Worm (Caenorhabditis elegans) whole organism, L1 larva: Measurements from ENCODE around the gene dhs-8.
A peak's percentile ranks its signal among the peaks of the same experiment; 100 is the strongest.

Experiments
- C04F5.9 ChIP-seq: sonication (generic microtip); optimal IDR thresholded peaks from 2 replicates; lab custom pipeline; 2016; ENCODE audit warnings: missing genetic modification characterization, missing compliant biosample characterization
- C16A3.4 ChIP-seq: fragments of 150-350 bp; optimal IDR thresholded peaks from 2 replicates; lab custom pipeline; 2014; ENCODE audit warnings: missing biosample characterization, missing genetic modification characterization
- C34B4.2 ChIP-seq: sonication (generic microtip); optimal IDR thresholded peaks from 2 replicates; lab custom pipeline; 2017; ENCODE audit warnings: mild to moderate bottlenecking, missing genetic modification characterization, missing compliant biosample characterization
- F16B12.6 ChIP-seq: fragments of 150-350 bp; optimal IDR thresholded peaks from 2 replicates; lab custom pipeline; 2014; ENCODE audit warnings: missing biosample characterization, missing genetic modification characterization
- Y116A8C.19 ChIP-seq: sonication (generic microtip); optimal IDR thresholded peaks from 2 replicates; lab custom pipeline; 2016; ENCODE audit warnings: missing compliant biosample characterization, missing genetic modification characterization, borderline replicate concordance
- aha-1 ChIP-seq: fragments of 150-350 bp; optimal IDR thresholded peaks from 2 replicates; lab custom pipeline; 2014; ENCODE audit warnings: missing biosample characterization, missing genetic modification characterization
- aly-2 ChIP-seq: fragments of 150-350 bp; optimal IDR thresholded peaks from 2 replicates; lab custom pipeline; 2014; ENCODE audit warnings: missing biosample characterization, missing genetic modification characterization
- ama-1 ChIP-seq: fragments of 150-350 bp; optimal IDR thresholded peaks from 2 replicates; lab custom pipeline; 2014
- blmp-1 ChIP-seq: fragments of 150-350 bp; optimal IDR thresholded peaks from 2 replicates; lab custom pipeline; 2014; ENCODE audit warnings: missing biosample characterization, missing genetic modification characterization
- ceh-8 ChIP-seq: fragments of 200-800 bp; sonication (Bioruptor generic); optimal IDR thresholded peaks from 2 replicates; lab custom pipeline; 2018; ENCODE audit warnings: mild to moderate bottlenecking, missing genetic modification characterization, moderate library complexity, missing compliant biosample characterization
- ceh-82 ChIP-seq, 3 experiments: fragments of 150-350 bp in 1 of 3; sonication (generic microtip) in 2 of 3; optimal IDR thresholded peaks; 2 replicates each; lab custom pipeline; 2014 to 2017; ENCODE audit warnings: missing biosample characterization in 3 of 3, missing genetic modification characterization in 3 of 3
- ceh-88 ChIP-seq: fragments of 200-800 bp; sonication (Bioruptor generic); IDR thresholded peaks from 2 replicates; pipeline ENCODE4 v1.3.6; 2022; ENCODE audit warnings: missing genetic modification characterization, missing compliant biosample characterization
- ceh-90 ChIP-seq: sonication (generic microtip); optimal IDR thresholded peaks from 2 replicates; lab custom pipeline; 2016; ENCODE audit warnings: missing genetic modification characterization, missing compliant biosample characterization
- ces-1 ChIP-seq: fragments of 150-350 bp; optimal IDR thresholded peaks from 2 replicates; lab custom pipeline; 2014; ENCODE audit warnings: missing biosample characterization, missing genetic modification reagents, missing genetic modification characterization
- dpl-1 ChIP-seq, 3 experiments: fragments of 150-350 bp in 2 of 3; sonication (generic microtip) in 1 of 3; optimal IDR thresholded peaks; 2 replicates each; lab custom pipeline; 2014 to 2017; ENCODE audit warnings: missing biosample characterization in 3 of 3, missing genetic modification characterization in 3 of 3, missing genetic modification reagents in 3 of 3
- dsc-1 ChIP-seq: sonication (generic microtip); optimal IDR thresholded peaks from 2 replicates; lab custom pipeline; 2016; ENCODE audit warnings: mild to moderate bottlenecking, missing genetic modification characterization, missing compliant biosample characterization
- efl-1 ChIP-seq, 4 experiments: fragments of 150-350 bp; optimal IDR thresholded peaks in 3 of 4; peaks in 1 of 4; 1 replicate in 1 of 4; 2 replicates in 3 of 4; lab custom pipeline; 2014; ENCODE audit warnings: missing biosample characterization in 2 of 4, missing genetic modification characterization in 2 of 4, missing genetic modification reagents in 2 of 4
- egl-27 ChIP-seq, 2 experiments: fragments of 150-350 bp in 1 of 2; sonication (generic microtip); optimal IDR thresholded peaks; 3 replicates each; lab custom pipeline; 2017 to 2018; ENCODE audit warnings: missing biosample characterization in 2 of 2, missing genetic modification characterization in 2 of 2, missing genetic modification reagents in 2 of 2
- elt-2 ChIP-seq: sonication (generic microtip); optimal IDR thresholded peaks from 2 replicates; lab custom pipeline; 2016; ENCODE audit warnings: missing genetic modification characterization, mild to moderate bottlenecking, inconsistent platforms, missing compliant biosample characterization, missing genetic modification reagents
- fkh-4 ChIP-seq: sonication (generic microtip); optimal IDR thresholded peaks from 2 replicates; lab custom pipeline; 2016; ENCODE audit warnings: missing compliant biosample characterization, missing genetic modification characterization, borderline replicate concordance
- fkh-8 ChIP-seq: sonication (generic microtip); optimal IDR thresholded peaks from 2 replicates; lab custom pipeline; 2016; ENCODE audit warnings: mild to moderate bottlenecking, missing genetic modification characterization, missing compliant biosample characterization
- fos-1 ChIP-seq: fragments of 150-350 bp; optimal IDR thresholded peaks from 2 replicates; lab custom pipeline; 2014; ENCODE audit warnings: missing biosample characterization, missing genetic modification characterization
- grh-1 ChIP-seq: fragments of 200-800 bp; sonication (Bioruptor generic); IDR thresholded peaks from 2 replicates; pipeline ENCODE4 v1.3.6; 2022; ENCODE audit warnings: missing genetic modification reagents, missing genetic modification characterization, missing compliant biosample characterization
- hpl-2 ChIP-seq: fragments of 150-350 bp; optimal IDR thresholded peaks from 2 replicates; lab custom pipeline; 2014; ENCODE audit warnings: missing biosample characterization, missing genetic modification reagents, missing genetic modification characterization
- irx-1 ChIP-seq: sonication (generic microtip); optimal IDR thresholded peaks from 2 replicates; lab custom pipeline; 2016; ENCODE audit warnings: missing genetic modification characterization, missing compliant biosample characterization
- isw-1 ChIP-seq: fragments of 200-800 bp; sonication (Bioruptor generic); IDR thresholded peaks from 2 replicates; pipeline ENCODE4 v1.3.6; 2022; ENCODE audit warnings: missing genetic modification characterization, missing compliant biosample characterization
- lin-35 ChIP-seq, 2 experiments: fragments of 150-350 bp; optimal IDR thresholded peaks; 2 replicates each; lab custom pipeline; 2014; ENCODE audit warnings: missing biosample characterization in 2 of 2, missing genetic modification characterization in 2 of 2, missing genetic modification reagents in 2 of 2
- lir-3 ChIP-seq: sonication (generic microtip); optimal IDR thresholded peaks from 2 replicates; lab custom pipeline; 2016; ENCODE audit warnings: mild to moderate bottlenecking, missing genetic modification characterization, moderate library complexity, missing compliant biosample characterization; ENCODE audit not compliant: poor library complexity
- lsy-2 ChIP-seq, 2 experiments: fragments of 150-350 bp; optimal IDR thresholded peaks; 2 replicates each; lab custom pipeline; 2014; ENCODE audit warnings: missing biosample characterization in 2 of 2, missing genetic modification characterization in 2 of 2
- mdl-1 ChIP-seq, 2 experiments: fragments of 150-350 bp; optimal IDR thresholded peaks; 2 replicates each; lab custom pipeline; 2014 to 2017; ENCODE audit warnings: missing biosample characterization in 2 of 2, missing genetic modification characterization in 2 of 2, inconsistent platforms in 1 of 2
- mef-2 ChIP-seq: fragments of 150-350 bp; optimal IDR thresholded peaks from 2 replicates; lab custom pipeline; 2014; ENCODE audit warnings: missing biosample characterization, missing genetic modification characterization
- mep-1 ChIP-seq: fragments of 150-350 bp; optimal IDR thresholded peaks from 2 replicates; lab custom pipeline; 2014; ENCODE audit warnings: missing biosample characterization, missing genetic modification characterization
- nhr-11 ChIP-seq: fragments of 150-350 bp; optimal IDR thresholded peaks from 2 replicates; lab custom pipeline; 2014; ENCODE audit warnings: missing biosample characterization, missing genetic modification characterization
- nhr-20 ChIP-seq: sonication (generic microtip); optimal IDR thresholded peaks from 2 replicates; lab custom pipeline; 2016; ENCODE audit warnings: mild to moderate bottlenecking, missing genetic modification characterization, missing compliant biosample characterization
- nhr-71 ChIP-seq: sonication (generic microtip); optimal IDR thresholded peaks from 2 replicates; lab custom pipeline; 2016; ENCODE audit warnings: mild to moderate bottlenecking, missing genetic modification characterization, moderate library complexity, missing compliant biosample characterization
- nhr-76 ChIP-seq: sonication (generic microtip); optimal IDR thresholded peaks from 2 replicates; lab custom pipeline; 2017; ENCODE audit warnings: missing biosample characterization, missing genetic modification characterization
- nhr-84 ChIP-seq: sonication (generic microtip); optimal IDR thresholded peaks from 2 replicates; lab custom pipeline; 2017; ENCODE audit warnings: missing biosample characterization, missing genetic modification characterization
- nhr-90 ChIP-seq: sonication (generic microtip); optimal IDR thresholded peaks from 2 replicates; lab custom pipeline; 2016; ENCODE audit warnings: mild to moderate bottlenecking, missing genetic modification characterization, missing compliant biosample characterization; ENCODE audit not compliant: poor library complexity
- pag-3 ChIP-seq: sonication (generic microtip); optimal IDR thresholded peaks from 2 replicates; lab custom pipeline; 2017; ENCODE audit warnings: missing genetic modification characterization, mild to moderate bottlenecking, missing compliant biosample characterization, antibody characterized with exemption, borderline replicate concordance; ENCODE audit not compliant: insufficient read depth
- skn-1 ChIP-seq: fragments of 150-350 bp; optimal IDR thresholded peaks from 2 replicates; lab custom pipeline; 2014; ENCODE audit warnings: missing biosample characterization, missing genetic modification characterization
- snu-23 ChIP-seq: sonication (generic microtip); optimal IDR thresholded peaks from 2 replicates; lab custom pipeline; 2016; ENCODE audit warnings: missing genetic modification characterization, missing compliant biosample characterization
- sox-4 ChIP-seq: sonication (generic microtip); optimal IDR thresholded peaks from 2 replicates; lab custom pipeline; 2016; ENCODE audit warnings: missing genetic modification characterization, missing compliant biosample characterization
- sptf-1 ChIP-seq: fragments of 150-350 bp; optimal IDR thresholded peaks from 2 replicates; lab custom pipeline; 2014; ENCODE audit warnings: missing biosample characterization, missing genetic modification characterization
- swsn-7 ChIP-seq: sonication (generic microtip); optimal IDR thresholded peaks from 2 replicates; lab custom pipeline; 2016; ENCODE audit warnings: missing genetic modification characterization, missing compliant biosample characterization
- unc-62 ChIP-seq: fragments of 150-350 bp; optimal IDR thresholded peaks from 2 replicates; lab custom pipeline; 2014; ENCODE audit warnings: missing biosample characterization, missing genetic modification reagents, missing genetic modification characterization
- unc-86 ChIP-seq: sonication (generic microtip); optimal IDR thresholded peaks from 2 replicates; lab custom pipeline; 2016; ENCODE audit warnings: missing genetic modification characterization, missing compliant biosample characterization
- unc-98 ChIP-seq: fragments of 200-800 bp; sonication (Bioruptor generic); IDR thresholded peaks from 2 replicates; pipeline ENCODE4 v1.3.6; 2022; ENCODE audit warnings: missing genetic modification characterization, missing compliant biosample characterization
- xbp-1 ChIP-seq: sonication (generic microtip); optimal IDR thresholded peaks from 2 replicates; lab custom pipeline; 2016; ENCODE audit warnings: missing genetic modification characterization, missing compliant biosample characterization

dhs-8 gene

DNA sequence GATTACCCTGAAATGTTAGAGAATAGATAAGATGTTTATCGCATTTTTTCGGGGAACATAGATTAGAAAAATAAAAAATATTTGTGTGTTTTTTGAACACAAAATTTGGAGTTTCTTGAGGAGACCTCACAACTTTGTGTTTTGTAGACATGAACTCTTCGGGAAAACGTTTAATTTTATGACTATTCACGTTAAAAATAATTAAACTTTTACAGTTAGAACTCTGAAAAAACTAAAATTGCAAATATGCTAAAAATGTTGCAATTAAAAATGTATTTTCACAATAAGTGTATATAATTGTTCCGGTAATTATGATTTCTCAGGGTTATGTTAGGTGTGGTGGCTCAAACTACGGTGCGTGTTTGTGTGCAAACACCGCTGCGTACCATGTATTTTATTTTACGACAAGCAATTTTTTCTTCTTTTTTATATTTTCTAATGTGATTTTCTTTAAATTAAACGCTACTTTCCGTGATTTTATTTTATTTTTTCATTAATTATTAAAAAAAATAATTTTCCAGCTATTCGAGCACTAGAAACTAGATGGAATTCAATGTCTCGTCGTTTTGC lies 30.5 kb downstream of the dhs-8 start, which contains the start of the genes F57C2.5 and spat-1 (continued):
- TF ChIP-seq pag-3 (tag; lab: Kevin White, UChicago) = no peak
- peak; percentile 40 for TF ChIP-seq unc-86 (tag; lab: Kevin White, UChicago)
- TF ChIP-seq egl-27 (tag; optimal IDR thresholded peaks at IDR 0.05; lab: Kevin White, UChicago) = no peak
- no peak for TF ChIP-seq nhr-84 (tag; lab: Kevin White, UChicago)
- peak; percentile 54 for TF ChIP-seq C04F5.9 (tag; lab: Kevin White, UChicago)
- TF ChIP-seq ceh-88 = peak; percentile 71; the same call in 1 of the 2 replicates
- no peak for TF ChIP-seq Y116A8C.19 (tag; lab: Kevin White, UChicago)
- TF ChIP-seq mef-2 = no peak
- TF ChIP-seq sox-4 = peak; percentile 68
- peak; percentile 54 for TF ChIP-seq fos-1 (tag; lab: Kevin White, UChicago)
- TF ChIP-seq nhr-11 (tag; lab: Kevin White, UChicago) = no peak
- TF ChIP-seq ceh-8 (GFP tag; lab: Kevin White, UChicago) = no peak
- peak; percentile 66 for TF ChIP-seq isw-1 (GFP tag; lab: Robert Waterston, UW)
- peak; percentile 67 for TF ChIP-seq dsc-1 (tag; lab: Kevin White, UChicago)
- peak; percentile 40 for TF ChIP-seq ceh-90
- TF ChIP-seq aha-1 (tag; lab: Kevin White, UChicago) = no peak
- peak; percentile 65 for TF ChIP-seq xbp-1 (tag; lab: Kevin White, UChicago)
- peak; percentile 67 for TF ChIP-seq elt-2 (tag; lab: Kevin White, UChicago)
- TF ChIP-seq skn-1 (tag; lab: Kevin White, UChicago) = peak; percentile 30
- no peak for TF ChIP-seq ces-1 (GFP tag; lab: Kevin White, UChicago)
- TF ChIP-seq nhr-20 (tag; lab: Kevin White, UChicago) = peak; percentile 81
- TF ChIP-seq mdl-1 (tag; optimal IDR thresholded peaks at IDR 0.05; lab: Kevin White, UChicago) = peak in 1 of 2 experiments; percentile 9
- peak; percentile 60 to 79 for TF ChIP-seq lin-35 (GFP tag; optimal IDR thresholded peaks at IDR 0.05; lab: Kevin White, UChicago)
- TF ChIP-seq aly-2 = peak; percentile 46
- TF ChIP-seq blmp-1 (tag; lab: Kevin White, UChicago) = peak; percentile 49
- peak; percentile 93 to 98 for TF ChIP-seq lsy-2 (tag; optimal IDR thresholded peaks at IDR 0.05; lab: Kevin White, UChicago)
- peak; percentile 62 for TF ChIP-seq nhr-90
- TF ChIP-seq fkh-4 (tag; lab: Kevin White, UChicago) = peak; percentile 59
- peak; percentile 81 for TF ChIP-seq lir-3 (tag; lab: Kevin White, UChicago)
- TF ChIP-seq unc-98 = peak; percentile 21; the same call in 1 of the 2 replicates
- peak; percentile 62 for TF ChIP-seq swsn-7
- no peak for TF ChIP-seq nhr-76 (tag; lab: Kevin White, UChicago)
- TF ChIP-seq ama-1 (lab: Kevin White, UChicago) = no peak
- TF ChIP-seq ceh-82 (tag; optimal IDR thresholded peaks at IDR 0.05; lab: Kevin White, UChicago) = peak in 1 of 3 experiments; percentile 51
- peak; percentile 88 for TF ChIP-seq fkh-8 (tag; lab: Kevin White, UChicago)
- peak; percentile 78 for TF ChIP-seq mep-1 (tag; lab: Kevin White, UChicago)
- peak; percentile 88 for TF ChIP-seq snu-23 (GFP tag; lab: Kevin White, UChicago)
- TF ChIP-seq sptf-1 = no peak
- peak; percentile 56 to 68 (median 61) for TF ChIP-seq dpl-1 (GFP tag; optimal IDR thresholded peaks at IDR 0.05; lab: Kevin White, UChicago)
- TF ChIP-seq C16A3.4 (tag; lab: Kevin White, UChicago) = peak; percentile 88
- TF ChIP-seq grh-1 (GFP tag; lab: Robert Waterston, UW) = no peak
- peak; percentile 73 for TF ChIP-seq efl-1 (optimal IDR thresholded peaks at IDR 0.05; lab: Kevin White, UChicago)
- TF ChIP-seq efl-1 (GFP tag; optimal IDR thresholded peaks at IDR 0.05 in 1 of 2; lab: Kevin White, UChicago) = peak; percentile 57 to 93
- TF ChIP-seq hpl-2 = no peak
- TF ChIP-seq F16B12.6 (tag; lab: Kevin White, UChicago) = peak; percentile 84
- peak; percentile 32 for TF ChIP-seq irx-1 (tag; lab: Kevin White, UChicago)
- TF ChIP-seq C34B4.2 (tag; lab: Kevin White, UChicago) = no peak
- peak; percentile 86 for TF ChIP-seq nhr-71
- TF ChIP-seq unc-62 (GFP tag; lab: Kevin White, UChicago) = no peak
- TF ChIP-seq, all 84 proteins: peak for 46
